Worm (Caenorhabditis elegans) whole organism, dauer: ENCODE measurements around the gene C49A9.2.

Source experiments
- unc-62 ChIP-seq: sonication (generic microtip); optimal IDR thresholded peaks from 2 replicates; lab custom pipeline; 2017; ENCODE audit warnings: missing biosample characterization, missing genetic modification reagents, missing genetic modification characterization

C49A9.2 gene

ce11 chrIV:6225143-6225542 is at the start of gene C49A9.2:
C49A9.2 (plus strand) TSS chrIV:6225443.
- no peak for TF ChIP-seq unc-62 (GFP tag; lab: Kevin White, UChicago)

ce11 chrIV:6177383-6177782 is 47.9 kb upstream of the C49A9.2 start:
- no peak for TF ChIP-seq unc-62 (GFP tag; lab: Kevin White, UChicago)

ce11 chrIV:6183757-6184156 is 41.5 kb upstream of the C49A9.2 start, which contains the start of gene unc-77:
unc-77 (minus strand) TSS chrIV:6183857.
- TF ChIP-seq unc-62 (GFP tag; lab: Kevin White, UChicago), result no peak

ce11 chrIV:6185578-6185977 is 39.7 kb upstream of the C49A9.2 start, which contains the start of gene asp-9:
asp-9 (plus strand) TSS chrIV:6185889.
- TF ChIP-seq unc-62 (GFP tag; lab: Kevin White, UChicago), result no peak

ce11 chrIV:6187160-6187559 is 38.1 kb upstream of the C49A9.2 start:
- no peak for TF ChIP-seq unc-62 (GFP tag; lab: Kevin White, UChicago)

- no peak for TF ChIP-seq unc-62 (GFP tag; lab: Kevin White, UChicago)
Measured at ce11 chrIV:6200249-6200648, 25.0 kb upstream of the C49A9.2 start.

ce11 chrIV:6201769-6202168 is 23.5 kb upstream of the C49A9.2 start, which contains the start of gene tkr-2:
tkr-2 (plus strand) TSS chrIV:6202069.
- no peak for TF ChIP-seq unc-62 (GFP tag; lab: Kevin White, UChicago)

- TF ChIP-seq unc-62 (GFP tag; lab: Kevin White, UChicago), result no peak
Measured at ce11 chrIV:6206294-6206776, 18.9 kb upstream of the C49A9.2 start, which contains the start of gene C49A9.10. C49A9.10 (minus strand) TSS chrIV:6206344.

ce11 chrIV:6209337-6209736 is 15.9 kb upstream of the C49A9.2 start:
- no peak for TF ChIP-seq unc-62 (GFP tag; lab: Kevin White, UChicago)

ce11 chrIV:6210574-6210973 is 14.7 kb upstream of the C49A9.2 start, which contains the start of the genes ugt-24 and C49A9.6:
ugt-24 (minus strand) TSS chrIV:6210720.
C49A9.6 (plus strand) TSS chrIV:6210936.
- no peak for TF ChIP-seq unc-62 (GFP tag; lab: Kevin White, UChicago)

- no peak for TF ChIP-seq unc-62 (GFP tag; lab: Kevin White, UChicago)
Measured at ce11 chrIV:6213403-6213802, 11.8 kb upstream of the C49A9.2 start, which contains the start of gene C49A9.5. C49A9.5 (plus strand) TSS chrIV:6213673.

- TF ChIP-seq unc-62 (GFP tag; lab: Kevin White, UChicago), result no peak
Measured at ce11 chrIV:6217066-6217465, 8.2 kb upstream of the C49A9.2 start, which contains the start of gene C49A9.9. C49A9.9 (plus strand) TSS chrIV:6217372.

ce11 chrIV:6217503-6217902 is 7.7 kb upstream of the C49A9.2 start:
- TF ChIP-seq unc-62 (GFP tag; lab: Kevin White, UChicago), result no peak

- no peak for TF ChIP-seq unc-62 (GFP tag; lab: Kevin White, UChicago)
Measured at ce11 chrIV:6219429-6219828, 5.8 kb upstream of the C49A9.2 start, which contains the start of gene C49A9.4. C49A9.4 (plus strand) TSS chrIV:6219693.

- no peak for TF ChIP-seq unc-62 (GFP tag; lab: Kevin White, UChicago)
Measured at ce11 chrIV:6221878-6222277, 3.4 kb upstream of the C49A9.2 start, which contains the start of gene C49A9.3. C49A9.3 (plus strand) TSS chrIV:6222089.

ce11 chrIV:6227974-6228373 is 2.7 kb downstream of the C49A9.2 start, which contains the start of gene C49A9.1:
C49A9.1 (plus strand) TSS chrIV:6228190.
- no peak for TF ChIP-seq unc-62 (GFP tag; lab: Kevin White, UChicago)

ce11 chrIV:6230560-6231073 is 5.4 kb downstream of the C49A9.2 start, which contains the start of gene F58F9.4:
F58F9.4 (plus strand) TSS chrIV:6231023.
- no peak for TF ChIP-seq unc-62 (GFP tag; lab: Kevin White, UChicago)
